Fruit fly (Drosophila melanogaster) whole organism, adult: ENCODE results near the gene CG13896.
A peak's percentile ranks its signal among the peaks of the same experiment; 100 is the strongest.

Source experiments
- CG12768 ChIP-seq: fragments of 200-800 bp; sonication (Bioruptor generic); optimal IDR thresholded peaks from 2 replicates; lab custom pipeline; 2017; ENCODE audit warnings: missing biosample characterization, missing genetic modification characterization, mild to moderate bottlenecking, moderate library complexity, missing genetic modification reagents
- Mnt ChIP-seq: fragments of 200-800 bp; sonication (Bioruptor generic); optimal IDR thresholded peaks from 2 replicates; lab custom pipeline; 2016; ENCODE audit warnings: missing biosample characterization, mild to moderate bottlenecking, missing genetic modification characterization
- tj ChIP-seq: fragments of 200-800 bp; sonication (Bioruptor generic); optimal IDR thresholded peaks from 3 replicates; lab custom pipeline; 2017; ENCODE audit warnings: missing biosample characterization, mild to moderate bottlenecking, missing genetic modification characterization, moderate library complexity

DNA sequence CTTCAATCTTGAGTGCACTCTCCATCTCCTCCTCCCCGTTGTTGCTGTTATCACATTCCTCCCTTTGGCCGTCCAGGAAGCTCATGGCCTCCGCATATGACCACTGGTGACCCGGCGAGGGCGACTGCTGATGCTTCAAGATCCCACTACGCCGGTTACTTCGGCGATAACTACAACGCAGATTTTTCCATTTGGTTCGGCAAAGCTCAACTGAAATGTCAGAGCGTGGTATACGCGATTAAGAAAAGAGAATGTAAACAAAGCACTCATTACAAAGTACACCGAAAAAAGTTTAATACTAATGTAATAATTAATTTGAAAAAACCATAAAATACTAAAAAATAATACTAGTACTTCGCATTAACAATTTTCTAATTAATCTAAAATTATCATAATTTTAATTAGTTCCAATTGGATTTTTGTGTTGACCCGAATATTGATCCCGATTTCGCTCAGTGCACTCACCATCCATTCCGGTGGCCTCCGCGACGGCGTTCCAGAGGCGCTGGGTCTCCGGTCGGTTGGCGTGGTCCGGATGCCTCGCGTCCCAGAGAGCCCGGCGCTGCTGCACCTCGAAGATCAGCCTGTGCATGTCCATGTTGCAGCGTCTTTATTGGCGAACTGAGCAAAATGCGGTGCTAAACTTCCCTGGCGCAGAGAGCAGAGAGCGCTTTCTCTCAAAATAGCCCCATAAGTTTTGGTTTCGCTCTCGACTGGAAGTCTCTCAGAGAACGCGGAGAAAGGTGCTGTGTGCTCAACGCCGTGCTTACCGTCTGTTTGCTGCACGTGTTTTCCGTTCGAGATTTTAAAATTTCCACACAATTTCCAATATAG lies 27.1 kb upstream of the CG13896 start:
- peak; percentile 96 for TF ChIP-seq CG12768 (GFP tag; lab: Kevin White, UChicago)
- peak; percentile 87 for TF ChIP-seq tj (GFP tag; lab: Kevin White, UChicago)
- peak; percentile 76 for TF ChIP-seq Mnt (GFP tag; lab: Kevin White, UChicago)
